Fruit fly (Drosophila melanogaster) whole organism, embryonic: ENCODE results near the gene Mfe2.

Source experiments
- CG3726 ChIP-seq: fragments of 200-800 bp; sonication (Bioruptor generic); IDR thresholded peaks from 3 replicates; pipeline ENCODE4, ENCODE4 v1.3.6; 2022; ENCODE audit warnings: missing biosample characterization, missing genetic modification characterization
- CG3838 ChIP-seq: fragments of 200-800 bp; sonication (Bioruptor generic); optimal IDR thresholded peaks from 3 replicates; lab custom pipeline; 2016; ENCODE audit warnings: missing biosample characterization, missing genetic modification characterization
- CG8089 ChIP-seq: fragments of 200-800 bp; sonication (Bioruptor generic); optimal IDR thresholded peaks from 3 replicates; lab custom pipeline; 2016; ENCODE audit warnings: missing biosample characterization, missing genetic modification characterization
- Dip3 ChIP-seq: fragments of 200-800 bp; sonication (Bioruptor generic); optimal IDR thresholded peaks from 3 replicates; lab custom pipeline; 2016; ENCODE audit warnings: missing biosample characterization, missing genetic modification characterization
- ato ChIP-seq: fragments of 200-800 bp; sonication (Bioruptor generic); IDR thresholded peaks from 2 replicates; pipeline ENCODE4 v1.3.6; 2022; ENCODE audit warnings: missing biosample characterization, missing genetic modification characterization; ENCODE audit not compliant: partially characterized antibody
- grau ChIP-seq: fragments of 200-800 bp; optimal IDR thresholded peaks from 3 replicates; lab custom pipeline; 2019; ENCODE audit warnings: missing biosample characterization, mild to moderate bottlenecking, missing genetic modification characterization, moderate library complexity
- oc ChIP-seq: fragments of 200-800 bp; sonication (Bioruptor generic); optimal IDR thresholded peaks from 2 replicates; lab custom pipeline; 2018; ENCODE audit warnings: missing biosample characterization, mild to moderate bottlenecking, missing genetic modification characterization, moderate library complexity
- pho ChIP-seq: fragments of 200-800 bp; sonication (Bioruptor generic); optimal IDR thresholded peaks from 2 replicates; lab custom pipeline; 2016; ENCODE audit warnings: missing biosample characterization, missing genetic modification characterization
- ttk ChIP-seq: fragments of 200-800 bp; sonication (Bioruptor generic); IDR thresholded peaks from 2 replicates; pipeline ENCODE4 v2.1.2; 2022; ENCODE audit warnings: missing biosample characterization, missing genetic modification characterization

DNA sequence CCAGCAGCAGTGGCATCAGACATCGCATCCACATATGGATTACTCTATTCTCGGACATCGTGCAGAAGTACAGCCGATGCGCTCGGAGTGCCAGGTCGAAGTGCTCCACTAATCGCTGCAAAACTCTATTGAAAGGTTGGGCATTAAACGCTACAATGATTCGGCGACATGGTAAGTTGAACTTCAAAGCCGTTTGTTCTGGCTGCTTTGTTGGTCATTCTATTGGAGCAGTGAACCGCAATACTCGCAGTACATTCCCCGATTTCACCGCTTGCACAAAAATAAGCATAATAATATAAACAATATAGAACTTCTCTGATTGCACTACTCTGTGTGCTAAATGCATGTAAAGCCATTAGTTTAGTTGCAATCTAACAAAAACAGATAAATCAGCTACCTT lies 4.3 kb upstream of the Mfe2 start, which contains the start of gene CG12507:
- TF ChIP-seq CG3838 (GFP tag; lab: Kevin White, UChicago), result no peak
- no peak for TF ChIP-seq ato (GFP tag; lab: Robert Waterston, UW)
- no peak for TF ChIP-seq CG3726
- no peak for TF ChIP-seq pho (GFP tag; lab: Kevin White, UChicago)
- no peak for TF ChIP-seq CG8089 (GFP tag; lab: Kevin White, UChicago)
- no peak for TF ChIP-seq ttk (GFP tag; lab: Robert Waterston, UW)
- TF ChIP-seq oc (tag; lab: Kevin White, UChicago), result no peak
- no peak for TF ChIP-seq Dip3 (GFP tag; lab: Kevin White, UChicago)
- TF ChIP-seq grau (tag; lab: Kevin White, UChicago), result no peak
